Fruit fly (Drosophila melanogaster): ENCODE results near the gene Smr.

The Smr gene

DNA sequence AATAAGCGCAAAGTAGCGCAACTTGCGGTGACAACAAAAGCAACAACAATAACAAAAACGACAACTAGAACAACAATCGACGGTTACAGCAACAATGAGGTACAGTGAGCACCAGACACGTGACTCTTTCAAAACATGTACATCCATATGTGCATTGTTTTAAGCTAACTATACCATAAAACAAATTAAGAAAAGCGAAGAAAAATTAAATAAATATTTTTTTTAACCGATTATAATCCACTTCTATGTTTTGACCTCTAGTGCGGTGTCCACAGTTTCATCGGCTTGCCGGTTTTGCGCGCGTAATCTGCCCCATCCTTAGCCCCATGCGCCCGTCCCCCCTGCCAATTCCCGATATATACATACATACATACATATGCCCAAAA is 11.9 kb upstream of the Smr start (continued):
- TF ChIP-seq ttk (GFP tag; IDR thresholded peaks at IDR 0.05), result peak; percentile 93
- peak; percentile 97 for TF ChIP-seq CG14441 (GFP tag; IDR thresholded peaks at IDR 0.05)
- TF ChIP-seq z (GFP tag; IDR thresholded peaks at IDR 0.05), result 0 out of 3 replicates have a peak, but pooled peaks have one; percentile 46
- peak; percentile 96 for TF ChIP-seq CG16779 (GFP tag; IDR thresholded peaks at IDR 0.05)
- no peak for TF ChIP-seq Trl (optimal IDR thresholded peaks at IDR 0.05)
- TF ChIP-seq Trl (GFP tag; optimal IDR thresholded peaks at IDR 0.05), result peak; percentile 78
- peak in 1 of 3 experiments; percentile 67 for TF ChIP-seq lola (GFP tag; optimal IDR thresholded peaks at IDR 0.05)
- TF ChIP-seq dan (GFP tag; IDR thresholded peaks at IDR 0.05), result peak; percentile 78
- TF ChIP-seq zen (tag; optimal IDR thresholded peaks at IDR 0.05), result peak; percentile 77
- peak; percentile 81 for TF ChIP-seq dati (GFP tag; IDR thresholded peaks at IDR 0.05)
- TF ChIP-seq ERR (GFP tag; optimal IDR thresholded peaks at IDR 0.05), result no peak
- TF ChIP-seq C15 (GFP tag; IDR thresholded peaks at IDR 0.05), result peak; percentile 90
- peak; percentile 87 to 89 for TF ChIP-seq Pdp1 (GFP tag; optimal IDR thresholded peaks at IDR 0.05)
- TF ChIP-seq Six4 (GFP tag; optimal IDR thresholded peaks at IDR 0.05), result peak; percentile 77
- TF ChIP-seq Fer2 (tag; optimal IDR thresholded peaks at IDR 0.05), result peak; percentile 86
- peak; percentile 99 for TF ChIP-seq Med (GFP tag)
- TF ChIP-seq Gsc (GFP tag; IDR thresholded peaks at IDR 0.05), result no peak; the same call in 1 of the 2 replicates
- TF ChIP-seq tup (GFP tag; optimal IDR thresholded peaks at IDR 0.05), result peak; percentile 73
- no peak for TF ChIP-seq CG7271 (tag; optimal IDR thresholded peaks at IDR 0.05)
- peak; percentile 6 for TF ChIP-seq CG14965 (GFP tag; optimal IDR thresholded peaks at IDR 0.05; ENCODE audit: borderline replicate concordance)
- TF ChIP-seq MBD-R2 (GFP tag; IDR thresholded peaks at IDR 0.05), result peak; percentile 96
- TF ChIP-seq CG6175 (GFP tag; IDR thresholded peaks at IDR 0.05), result peak; percentile 94
- TF ChIP-seq CG17186 (GFP tag; optimal IDR thresholded peaks at IDR 0.05), result peak; percentile 47
- TF ChIP-seq stc (GFP tag; IDR thresholded peaks at IDR 0.05), result peak; percentile 96
- peak; percentile 90 for TF ChIP-seq Hand (GFP tag; optimal IDR thresholded peaks at IDR 0.05)
- TF ChIP-seq CG3838 (GFP tag; optimal IDR thresholded peaks at IDR 0.05), result peak; percentile 22
- TF ChIP-seq lov (optimal IDR thresholded peaks at IDR 0.05), result no peak
- peak; percentile 75; the same call in 2 of the 3 replicates for TF ChIP-seq lov (GFP tag; IDR thresholded peaks at IDR 0.05)
- peak; percentile 6 for TF ChIP-seq pzg (GFP tag; optimal IDR thresholded peaks at IDR 0.05)
- no peak for TF ChIP-seq bbx (GFP tag; IDR thresholded peaks at IDR 0.05; ENCODE audit: partially characterized antibody)
- peak; percentile 98 for TF ChIP-seq Aef1 (GFP tag; IDR thresholded peaks at IDR 0.05)
- TF ChIP-seq CG15696 (tag; optimal IDR thresholded peaks at IDR 0.05), result peak; percentile 57
- peak; percentile 95 for TF ChIP-seq Dip3 (GFP tag; optimal IDR thresholded peaks at IDR 0.05)
- TF ChIP-seq hbn (GFP tag; IDR thresholded peaks at IDR 0.05; ENCODE audit: partially characterized antibody), result no peak
- no peak for TF ChIP-seq CG10431 (GFP tag; optimal IDR thresholded peaks at IDR 0.05)
- TF ChIP-seq ase (GFP tag; IDR thresholded peaks at IDR 0.05), result peak; percentile 94
- TF ChIP-seq Sry-β (GFP tag; optimal IDR thresholded peaks at IDR 0.05), result no peak
- no peak for TF ChIP-seq Hr39 (optimal IDR thresholded peaks at IDR 0.05)
- peak; percentile 95 for TF ChIP-seq HLH3B (GFP tag; IDR thresholded peaks at IDR 0.05)
- peak; percentile 96 for TF ChIP-seq Mrtf (GFP tag; IDR thresholded peaks at IDR 0.05)
- TF ChIP-seq wek (GFP tag; optimal IDR thresholded peaks at IDR 0.05), result no peak
- peak; percentile 98 for TF ChIP-seq CG32532 (GFP tag; IDR thresholded peaks at IDR 0.05)
- TF ChIP-seq Kr (GFP tag; optimal IDR thresholded peaks at IDR 0.05), result no peak
- peak; percentile 83 for TF ChIP-seq cwo (GFP tag; optimal IDR thresholded peaks at IDR 0.05)
- TF ChIP-seq psq (GFP tag; optimal IDR thresholded peaks at IDR 0.05), result no peak
- TF ChIP-seq CG7839 (tag; optimal IDR thresholded peaks at IDR 0.05), result peak; percentile 95
- peak; percentile 70 for TF ChIP-seq CG3407 (GFP tag; optimal IDR thresholded peaks at IDR 0.05)
- peak; percentile 11 for TF ChIP-seq CG4328 (GFP tag; optimal IDR thresholded peaks at IDR 0.05)
- peak; percentile 85 for TF ChIP-seq CG15514 (GFP tag; optimal IDR thresholded peaks at IDR 0.05)
- TF ChIP-seq h (optimal IDR thresholded peaks at IDR 0.05), result no peak
- peak; percentile 46 for TF ChIP-seq CG10565 (GFP tag; optimal IDR thresholded peaks at IDR 0.05)
- TF ChIP-seq fd64A (GFP tag; optimal IDR thresholded peaks at IDR 0.05), result peak; percentile 38
